Fruit fly (Drosophila melanogaster) whole organism, embryonic: ENCODE data around the gene CAH4.

Source experiments
- Aef1 ChIP-seq: fragments of 200-800 bp; sonication (Bioruptor generic); IDR thresholded peaks from 3 replicates; pipeline ENCODE4 v1.3.6; 2022; ENCODE audit warnings: missing biosample characterization, missing genetic modification characterization
- Atf6 ChIP-seq: fragments of 200-800 bp; sonication (Bioruptor generic); IDR thresholded peaks from 2 replicates; pipeline ENCODE4 v1.3.6; 2022; ENCODE audit warnings: missing biosample characterization, missing genetic modification characterization
- BtbVII ChIP-seq: fragments of 200-800 bp; sonication (Bioruptor generic); optimal IDR thresholded peaks from 3 replicates; lab custom pipeline; 2017; ENCODE audit warnings: missing biosample characterization, mild to moderate bottlenecking, missing genetic modification characterization
- CG10147 ChIP-seq: fragments of 200-800 bp; sonication (Bioruptor generic); optimal IDR thresholded peaks from 2 replicates; lab custom pipeline; 2019; ENCODE audit warnings: missing biosample characterization, mild to moderate bottlenecking, missing genetic modification characterization, moderate library complexity
- CG11247 ChIP-seq: fragments of 200-800 bp; sonication (Bioruptor generic); IDR thresholded peaks from 2 replicates; pipeline ENCODE4 v1.3.6; 2022; ENCODE audit warnings: missing biosample characterization, missing genetic modification characterization
- CG11398 ChIP-seq: fragments of 200-800 bp; sonication (Bioruptor generic); optimal IDR thresholded peaks from 2 replicates; lab custom pipeline; 2016; ENCODE audit warnings: missing biosample characterization, missing genetic modification characterization
- CG11456 ChIP-seq: fragments of 200-800 bp; sonication (Bioruptor generic); IDR thresholded peaks from 3 replicates; pipeline ENCODE4 v1.3.6; 2022; ENCODE audit warnings: missing biosample characterization, missing genetic modification characterization
- CG13894 ChIP-seq: fragments of 200-800 bp; sonication (Bioruptor generic); optimal IDR thresholded peaks from 3 replicates; lab custom pipeline; 2018; ENCODE audit warnings: missing biosample characterization, mild to moderate bottlenecking, missing genetic modification characterization, moderate library complexity
- CG14667 ChIP-seq: fragments of 200-800 bp; sonication (Bioruptor generic); IDR thresholded peaks from 2 replicates; pipeline ENCODE4 v1.3.6; 2022; ENCODE audit warnings: missing biosample characterization, missing genetic modification characterization
- CG15479 ChIP-seq: fragments of 200-800 bp; sonication (Bioruptor generic); optimal IDR thresholded peaks from 3 replicates; lab custom pipeline; 2019; ENCODE audit warnings: missing biosample characterization, mild to moderate bottlenecking, missing genetic modification characterization, moderate library complexity
- CG17912 ChIP-seq: fragments of 200-800 bp; sonication (Bioruptor generic); optimal IDR thresholded peaks from 2 replicates; lab custom pipeline; 2018; ENCODE audit warnings: missing biosample characterization, mild to moderate bottlenecking, missing genetic modification characterization
- CG2678 ChIP-seq: fragments of 200-800 bp; sonication (Bioruptor generic); optimal IDR thresholded peaks from 3 replicates; lab custom pipeline; 2019; ENCODE audit warnings: missing biosample characterization, mild to moderate bottlenecking, missing genetic modification characterization, moderate library complexity
- CG30403 ChIP-seq: fragments of 200-800 bp; sonication (Bioruptor generic); optimal IDR thresholded peaks from 3 replicates; lab custom pipeline; 2016; ENCODE audit warnings: missing biosample characterization, missing genetic modification characterization
- CG32532 ChIP-seq: fragments of 200-800 bp; sonication (Bioruptor generic); IDR thresholded peaks from 2 replicates; pipeline ENCODE4 v1.3.6; 2022; ENCODE audit warnings: missing biosample characterization, missing genetic modification characterization
- CG3281 ChIP-seq: fragments of 200-800 bp; sonication (Bioruptor generic); optimal IDR thresholded peaks from 3 replicates; lab custom pipeline; 2017; ENCODE audit warnings: missing biosample characterization, mild to moderate bottlenecking, missing genetic modification characterization
- CG3407 ChIP-seq: fragments of 200-800 bp; sonication (Bioruptor generic); optimal IDR thresholded peaks from 2 replicates; lab custom pipeline; 2018; ENCODE audit warnings: missing biosample characterization, mild to moderate bottlenecking, missing genetic modification characterization
- CG4282 ChIP-seq: fragments of 200-800 bp; sonication (Bioruptor generic); optimal IDR thresholded peaks from 2 replicates; lab custom pipeline; 2016; ENCODE audit warnings: missing biosample characterization, missing genetic modification characterization
- CG4360 ChIP-seq: fragments of 200-800 bp; sonication (Bioruptor generic); IDR thresholded peaks from 2 replicates; pipeline ENCODE4 v1.3.6; 2022; ENCODE audit warnings: missing biosample characterization, missing genetic modification characterization
- CG4617 ChIP-seq: fragments of 200-800 bp; sonication (Bioruptor generic); optimal IDR thresholded peaks from 3 replicates; lab custom pipeline; 2016; ENCODE audit warnings: missing biosample characterization, missing genetic modification characterization, borderline replicate concordance
- CG4820 ChIP-seq: fragments of 200-800 bp; sonication (Bioruptor generic); optimal IDR thresholded peaks from 3 replicates; lab custom pipeline; 2016; ENCODE audit warnings: missing biosample characterization, missing genetic modification characterization
- CG6854 ChIP-seq: fragments of 200-800 bp; sonication (Bioruptor generic); optimal IDR thresholded peaks from 3 replicates; lab custom pipeline; 2017; ENCODE audit warnings: missing biosample characterization, mild to moderate bottlenecking, missing genetic modification characterization
- CG9876 ChIP-seq: fragments of 200-800 bp; sonication (Bioruptor generic); optimal IDR thresholded peaks from 2 replicates; lab custom pipeline; 2016; ENCODE audit warnings: missing biosample characterization, missing genetic modification characterization
- CkIIα-i1 ChIP-seq: fragments of 200-800 bp; sonication (Bioruptor generic); IDR thresholded peaks from 2 replicates; pipeline ENCODE4 v1.3.6; 2022; ENCODE audit warnings: missing biosample characterization, missing genetic modification characterization
- Deaf1 ChIP-seq: fragments of 200-800 bp; optimal IDR thresholded peaks from 3 replicates; lab custom pipeline; 2019; ENCODE audit warnings: missing biosample characterization, mild to moderate bottlenecking, missing genetic modification characterization, moderate library complexity
- Eip74EF ChIP-seq, 2 experiments: fragments of 200-800 bp in 1 of 2; fragments of >200 bp in 1 of 2; sonication (Bioruptor generic) in 1 of 2; optimal IDR thresholded peaks; 2 replicates each; lab custom pipeline; 2017 to 2019; ENCODE audit warnings: missing biosample characterization in 2 of 2, missing genetic modification characterization in 2 of 2, mild to moderate bottlenecking in 1 of 2, moderate library complexity in 1 of 2
- Elba2 ChIP-seq: fragments of 200-800 bp; sonication (Bioruptor generic); optimal IDR thresholded peaks from 3 replicates; lab custom pipeline; 2016; ENCODE audit warnings: missing biosample characterization, missing genetic modification characterization
- HLH3B ChIP-seq: fragments of 200-800 bp; sonication (Bioruptor generic); IDR thresholded peaks from 2 replicates; pipeline ENCODE4 v1.3.6; 2022; ENCODE audit warnings: missing biosample characterization, missing genetic modification characterization
- Hey ChIP-seq: fragments of 200-800 bp; sonication (Bioruptor generic); optimal IDR thresholded peaks from 3 replicates; lab custom pipeline; 2018; ENCODE audit warnings: missing biosample characterization, mild to moderate bottlenecking, missing genetic modification characterization
- Scr ChIP-seq: fragments of 200-800 bp; sonication (Bioruptor generic); IDR thresholded peaks from 2 replicates; pipeline ENCODE4 v1.3.6; 2022; ENCODE audit warnings: missing biosample characterization, missing genetic modification characterization; ENCODE audit not compliant: partially characterized antibody
- Spps ChIP-seq: fragments of 200-800 bp; sonication (Bioruptor generic); optimal IDR thresholded peaks from 2 replicates; lab custom pipeline; 2018; ENCODE audit warnings: missing biosample characterization, mild to moderate bottlenecking, missing genetic modification characterization
- TFAM ChIP-seq: fragments of 200-800 bp; sonication (Bioruptor generic); optimal IDR thresholded peaks from 2 replicates; lab custom pipeline; 2017; ENCODE audit warnings: missing biosample characterization, missing genetic modification characterization, inconsistent platforms
- Xbp1 ChIP-seq: fragments of 200-800 bp; sonication (Bioruptor generic); optimal IDR thresholded peaks from 3 replicates; lab custom pipeline; 2016; ENCODE audit warnings: missing biosample characterization, mild to moderate bottlenecking, missing genetic modification characterization
- ara ChIP-seq: fragments of 200-800 bp; sonication (Bioruptor generic); IDR thresholded peaks from 2 replicates; pipeline ENCODE4 v1.3.6; 2022; ENCODE audit warnings: missing biosample characterization, missing genetic modification characterization
- bab2 ChIP-seq: fragments of 200-800 bp; sonication (Bioruptor generic); optimal IDR thresholded peaks from 2 replicates; lab custom pipeline; 2016; ENCODE audit warnings: missing biosample characterization, missing genetic modification characterization
- danr ChIP-seq: fragments of 200-800 bp; sonication (Bioruptor generic); IDR thresholded peaks from 2 replicates; pipeline ENCODE4 v1.3.6; 2022; ENCODE audit warnings: missing biosample characterization, missing genetic modification characterization
- disco-r ChIP-seq: fragments of 200-800 bp; sonication (Bioruptor generic); optimal IDR thresholded peaks from 2 replicates; lab custom pipeline; 2016; ENCODE audit warnings: missing biosample characterization, missing genetic modification characterization
- esg ChIP-seq: fragments of 200-800 bp; sonication (Bioruptor generic); conservative IDR thresholded peaks from 2 replicates; pipeline ENCODE4 v1.3.6; 2022; ENCODE audit warnings: missing biosample characterization, missing genetic modification characterization
- fd102C ChIP-seq: fragments of 200-800 bp; sonication (Bioruptor generic); optimal IDR thresholded peaks from 2 replicates; lab custom pipeline; 2018; ENCODE audit warnings: missing biosample characterization, mild to moderate bottlenecking, missing genetic modification characterization, moderate library complexity
- fd3F ChIP-seq: fragments of 200-800 bp; sonication (Bioruptor generic); optimal IDR thresholded peaks from 2 replicates; lab custom pipeline; 2018; ENCODE audit warnings: missing biosample characterization, mild to moderate bottlenecking, missing genetic modification characterization, moderate library complexity
- gem ChIP-seq: fragments of 200-800 bp; sonication (Bioruptor generic); optimal IDR thresholded peaks from 2 replicates; lab custom pipeline; 2019; ENCODE audit warnings: missing biosample characterization, mild to moderate bottlenecking, missing genetic modification characterization, moderate library complexity
- gro ChIP-seq: fragments of 200-800 bp; sonication (Bioruptor generic); optimal IDR thresholded peaks from 2 replicates; lab custom pipeline; 2016; ENCODE audit warnings: missing biosample characterization, missing genetic modification characterization
- ind ChIP-seq: fragments of 200-800 bp; sonication (Bioruptor generic); optimal IDR thresholded peaks from 3 replicates; lab custom pipeline; 2016; ENCODE audit warnings: missing biosample characterization, missing genetic modification characterization
- lilli ChIP-seq: fragments of 200-800 bp; sonication (Bioruptor generic); optimal IDR thresholded peaks from 3 replicates; lab custom pipeline; 2016; ENCODE audit warnings: missing biosample characterization, missing genetic modification characterization
- maf-S ChIP-seq: fragments of 200-800 bp; sonication (Bioruptor generic); optimal IDR thresholded peaks from 2 replicates; lab custom pipeline; 2016; ENCODE audit warnings: missing biosample characterization, missing genetic modification characterization
- schlank ChIP-seq: fragments of 200-800 bp; sonication (Bioruptor generic); optimal IDR thresholded peaks from 2 replicates; lab custom pipeline; 2018; ENCODE audit warnings: missing biosample characterization, mild to moderate bottlenecking, missing genetic modification characterization
- tap ChIP-seq: fragments of 200-800 bp; optimal IDR thresholded peaks from 3 replicates; lab custom pipeline; 2019; ENCODE audit warnings: missing biosample characterization, mild to moderate bottlenecking, missing genetic modification characterization, moderate library complexity
- toy ChIP-seq: fragments of 200-800 bp; sonication (Bioruptor generic); IDR thresholded peaks from 2 replicates; pipeline ENCODE4 v1.3.6; 2022; ENCODE audit warnings: missing biosample characterization, missing genetic modification characterization
- ttk ChIP-seq: fragments of 200-800 bp; sonication (Bioruptor generic); IDR thresholded peaks from 2 replicates; pipeline ENCODE4 v2.1.2; 2022; ENCODE audit warnings: missing biosample characterization, missing genetic modification characterization
- zfh2 ChIP-seq: fragments of 200-800 bp; sonication (Bioruptor generic); optimal IDR thresholded peaks from 2 replicates; lab custom pipeline; 2016; ENCODE audit warnings: missing biosample characterization, missing genetic modification characterization

CAH4 gene

DNA sequence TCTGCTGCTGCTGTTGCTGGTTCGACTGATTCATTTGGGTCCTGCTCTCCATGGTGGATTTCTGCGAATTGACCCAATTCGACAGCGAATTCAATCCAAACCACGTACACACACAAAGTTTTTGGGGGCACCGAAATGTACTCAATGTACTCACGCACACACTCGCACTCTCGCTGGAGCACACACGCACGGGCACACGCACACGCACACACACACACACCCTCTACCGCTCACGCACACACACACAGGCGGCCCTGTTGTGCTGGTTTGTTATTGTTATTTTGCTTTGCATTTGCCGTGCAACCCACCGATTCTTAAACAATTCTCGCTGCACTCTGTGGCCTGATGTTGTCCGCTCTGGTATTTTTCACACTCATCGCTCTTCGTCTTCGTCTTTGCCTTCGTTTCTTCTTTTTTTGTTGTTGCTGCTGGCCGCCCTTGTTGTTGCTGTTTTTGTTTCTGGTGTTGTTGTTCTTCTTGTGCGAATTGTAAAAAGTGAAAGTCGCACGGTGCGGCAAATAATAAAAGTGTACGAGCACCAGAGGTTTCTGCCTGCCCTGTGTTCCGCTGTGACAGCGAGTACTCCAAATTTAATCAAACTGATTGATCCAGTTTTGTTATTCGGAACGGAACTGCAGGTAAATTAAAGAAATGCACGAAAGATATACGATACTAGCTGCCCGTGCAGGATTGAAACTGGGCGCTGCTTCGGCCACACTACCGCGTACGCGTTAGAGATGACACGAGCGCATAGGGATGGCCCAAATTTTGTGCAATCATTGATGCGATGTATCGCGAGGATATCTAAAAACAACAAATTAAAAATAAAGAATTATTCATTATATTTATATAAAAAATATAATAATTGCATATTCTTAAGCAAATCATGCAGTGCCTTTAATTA lies 18.8 kb upstream of the CAH4 start, which contains the start of gene CG3744 (continued):
- TF ChIP-seq Spps: peak; percentile 54
- TF ChIP-seq Aef1 (GFP tag; lab: Robert Waterston, UW): peak; percentile 92
- TF ChIP-seq CG2678 (tag; lab: Kevin White, UChicago): peak; percentile 90
- no peak for TF ChIP-seq CG4282 (GFP tag; lab: Kevin White, UChicago)
- peak; percentile 57 for TF ChIP-seq gro (GFP tag; lab: Kevin White, UChicago)
- TF ChIP-seq gem (tag; lab: Kevin White, UChicago): peak; percentile 95
- TF ChIP-seq CG4820: peak; percentile 81
- TF ChIP-seq schlank (tag; lab: Kevin White, UChicago): peak; percentile 67
- TF ChIP-seq CG11247 (GFP tag; lab: Robert Waterston, UW): peak; percentile 96
- peak; percentile 93 for TF ChIP-seq CG4360 (GFP tag; lab: Robert Waterston, UW)
- peak; percentile 98 for TF ChIP-seq CG11456 (GFP tag; lab: Robert Waterston, UW)
- TF ChIP-seq danr (GFP tag; lab: Robert Waterston, UW): peak; percentile 73
- peak; percentile 77 for TF ChIP-seq BtbVII
- peak; percentile 92 for TF ChIP-seq CG30403 (GFP tag; lab: Kevin White, UChicago)
- TF ChIP-seq CG17912 (GFP tag; lab: Kevin White, UChicago): peak; percentile 56
- TF ChIP-seq Xbp1: peak; percentile 94
- TF ChIP-seq CG14667 (GFP tag; lab: Robert Waterston, UW): peak; percentile 92
- TF ChIP-seq ttk (GFP tag; lab: Robert Waterston, UW): peak; percentile 89
- peak; percentile 19 for TF ChIP-seq TFAM (GFP tag; lab: Kevin White, UChicago)
- TF ChIP-seq CG9876: peak; percentile 41
- peak; percentile 92 for TF ChIP-seq HLH3B (GFP tag; lab: Robert Waterston, UW)
- peak; percentile 83 for TF ChIP-seq toy (GFP tag; lab: Robert Waterston, UW)
- TF ChIP-seq tap (tag; lab: Kevin White, UChicago): peak; percentile 85
- TF ChIP-seq fd3F (GFP tag; lab: Kevin White, UChicago): peak; percentile 90
- TF ChIP-seq disco-r (GFP tag; lab: Kevin White, UChicago): no peak
- peak; percentile 70 for TF ChIP-seq CG6854
- peak; percentile 75 for TF ChIP-seq bab2 (GFP tag; lab: Kevin White, UChicago)
- peak; percentile 82 for TF ChIP-seq Atf6
- TF ChIP-seq fd102C (GFP tag; lab: Kevin White, UChicago): no peak
- peak; percentile 85 for TF ChIP-seq CG10147 (GFP tag; lab: Kevin White, UChicago)
- peak; percentile 86 for TF ChIP-seq CG15479 (GFP tag; lab: Kevin White, UChicago)
- peak; percentile 6 for TF ChIP-seq Elba2
- TF ChIP-seq CG3407 (GFP tag; lab: Kevin White, UChicago): peak; percentile 78
- peak; percentile 92 for TF ChIP-seq ara (GFP tag; lab: Robert Waterston, UW)
- peak; percentile 36 for TF ChIP-seq maf-S
- peak; percentile 88 for TF ChIP-seq lilli
- TF ChIP-seq CG32532 (GFP tag; lab: Robert Waterston, UW): peak; percentile 97
- peak; percentile 90 for TF ChIP-seq CG3281 (GFP tag; lab: Kevin White, UChicago)
- peak; percentile 93 for TF ChIP-seq ind
- peak; percentile 87 for TF ChIP-seq esg (GFP tag; lab: Robert Waterston, UW)
- TF ChIP-seq Hey (tag; lab: Kevin White, UChicago): peak; percentile 9
- peak; percentile 89 for TF ChIP-seq zfh2 (GFP tag; lab: Kevin White, UChicago)
- TF ChIP-seq Eip74EF (GFP tag; optimal IDR thresholded peaks at IDR 0.05; lab: Kevin White, UChicago): peak in 1 of 2 experiments; percentile 65
- peak; percentile 65 for TF ChIP-seq Deaf1 (tag; lab: Kevin White, UChicago)
- TF ChIP-seq CG13894 (tag; lab: Kevin White, UChicago): peak; percentile 90
- peak; percentile 27 for TF ChIP-seq CG11398
- TF ChIP-seq CkIIα-i1 (GFP tag; lab: Robert Waterston, UW): 0 out of 2 replicates have a peak, but pooled peaks have one; percentile 52
- TF ChIP-seq CG4617 (GFP tag; lab: Kevin White, UChicago): peak; percentile 78
- peak; percentile 97 for TF ChIP-seq Scr (GFP tag; lab: Robert Waterston, UW)
